Worm (Caenorhabditis elegans): Measurements from ENCODE around the gene set-9.

DNA sequence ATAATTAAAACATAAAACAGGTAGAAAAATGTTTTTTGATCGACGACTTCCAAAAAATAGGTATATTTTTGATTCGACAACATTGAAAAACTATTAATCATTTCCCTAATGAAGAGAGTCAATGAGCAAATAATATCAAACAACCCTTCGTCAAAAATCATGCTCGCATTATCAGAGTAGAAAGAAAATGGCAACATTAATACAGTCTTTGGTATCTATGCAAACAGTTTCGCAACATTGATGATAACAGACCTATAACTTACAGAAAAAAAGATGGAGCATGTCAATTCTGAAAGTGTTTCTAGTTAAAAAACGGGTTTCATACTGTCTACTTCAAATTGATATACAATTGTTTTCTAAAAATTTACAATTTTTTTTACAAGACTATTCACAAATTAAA, 22.7 kb upstream of the set-9 start:
- TF ChIP-seq ztf-29 (GFP tag; IDR thresholded peaks at IDR 0.05) (no peak), cog-1 (tag; optimal IDR thresholded peaks at IDR 0.05) (no peak), med-1 (GFP tag; optimal IDR thresholded peaks at IDR 0.05; ENCODE audit: insufficient read depth) (no peak), T22C8.4 (GFP tag; IDR thresholded peaks at IDR 0.05) (no peak), tab-1 (GFP tag; IDR thresholded peaks at IDR 0.05) (no peak), klf-2 (GFP tag; conservative IDR thresholded peaks at IDR 0.05) (no peak)

Data from whole organism, midembryonic.